Worm (Caenorhabditis elegans) whole organism, L3 larva: ENCODE data around the gene smf-1.

Experiments used
- R02D3.7 ChIP-seq: fragments of 150-350 bp; optimal IDR thresholded peaks from 2 replicates; lab custom pipeline; 2014; ENCODE audit warnings: missing biosample characterization, missing genetic modification characterization
- ZK546.5 ChIP-seq: sonication (generic microtip); optimal IDR thresholded peaks from 2 replicates; lab custom pipeline; 2017; ENCODE audit warnings: missing biosample characterization, missing genetic modification characterization
- aly-2 ChIP-seq: fragments of 150-350 bp; optimal IDR thresholded peaks from 2 replicates; lab custom pipeline; 2014; ENCODE audit warnings: missing biosample characterization, missing genetic modification characterization
- ama-1 ChIP-seq: fragments of 150-350 bp; optimal IDR thresholded peaks from 2 replicates; lab custom pipeline; 2018
- ceh-16 ChIP-seq: sonication (generic microtip); optimal IDR thresholded peaks from 2 replicates; lab custom pipeline; 2017; ENCODE audit warnings: missing biosample characterization, missing genetic modification characterization
- ceh-28 ChIP-seq: fragments of 150-350 bp; optimal IDR thresholded peaks from 2 replicates; lab custom pipeline; 2014; ENCODE audit warnings: missing biosample characterization, missing genetic modification reagents, missing genetic modification characterization
- ceh-82 ChIP-seq: fragments of 150-350 bp; optimal IDR thresholded peaks from 2 replicates; lab custom pipeline; 2014; ENCODE audit warnings: missing biosample characterization, missing genetic modification characterization
- ceh-9 ChIP-seq: sonication (generic microtip); optimal IDR thresholded peaks from 2 replicates; lab custom pipeline; 2018; ENCODE audit warnings: missing biosample characterization, missing genetic modification characterization
- daf-12 ChIP-seq: fragments of 150-350 bp; optimal IDR thresholded peaks from 2 replicates; lab custom pipeline; 2014; ENCODE audit warnings: missing biosample characterization, missing genetic modification reagents, missing genetic modification characterization
- egl-27 ChIP-seq: sonication (generic microtip); optimal IDR thresholded peaks from 4 replicates; lab custom pipeline; 2017; ENCODE audit warnings: missing biosample characterization, missing genetic modification reagents, missing genetic modification characterization
- egl-5 ChIP-seq: fragments of 150-350 bp; optimal IDR thresholded peaks from 2 replicates; lab custom pipeline; 2017; ENCODE audit warnings: missing biosample characterization, missing genetic modification reagents, missing genetic modification characterization, inconsistent platforms
- elt-1 ChIP-seq: fragments of 150-350 bp; optimal IDR thresholded peaks from 2 replicates; lab custom pipeline; 2014; ENCODE audit warnings: missing biosample characterization, missing genetic modification characterization
- elt-2 ChIP-seq: sonication (generic microtip); optimal IDR thresholded peaks from 2 replicates; lab custom pipeline; 2016; ENCODE audit warnings: missing genetic modification reagents, mild to moderate bottlenecking, missing genetic modification characterization, missing compliant biosample characterization
- elt-3 ChIP-seq, 3 experiments: fragments of 150-350 bp in 1 of 3; sonication (generic microtip) in 2 of 3; optimal IDR thresholded peaks; 2 replicates in 2 of 3; 4 replicates in 1 of 3; lab custom pipeline; 2014 to 2017; ENCODE audit warnings: missing biosample characterization in 3 of 3, missing genetic modification characterization in 3 of 3
- eor-1 ChIP-seq, 2 experiments: fragments of 150-350 bp; optimal IDR thresholded peaks; 2 replicates each; lab custom pipeline; 2014 to 2018; ENCODE audit warnings: missing biosample characterization in 2 of 2, missing genetic modification characterization in 2 of 2
- fkh-10 ChIP-seq: sonication (generic microtip); optimal IDR thresholded peaks from 2 replicates; lab custom pipeline; 2017; ENCODE audit warnings: missing biosample characterization, missing genetic modification reagents, missing genetic modification characterization
- fkh-2 ChIP-seq: fragments of 150-350 bp; optimal IDR thresholded peaks from 2 replicates; lab custom pipeline; 2014; ENCODE audit warnings: missing biosample characterization, missing genetic modification reagents, missing genetic modification characterization
- fos-1 ChIP-seq: fragments of 150-350 bp; optimal IDR thresholded peaks from 2 replicates; lab custom pipeline; 2014; ENCODE audit warnings: missing biosample characterization, missing genetic modification characterization
- hmg-11 ChIP-seq: sonication (generic microtip); optimal IDR thresholded peaks from 2 replicates; lab custom pipeline; 2016; ENCODE audit warnings: missing genetic modification characterization, missing compliant biosample characterization
- jun-1 ChIP-seq: fragments of 150-350 bp; optimal IDR thresholded peaks from 2 replicates; lab custom pipeline; 2014; ENCODE audit warnings: missing biosample characterization, missing genetic modification reagents, missing genetic modification characterization
- lin-15B ChIP-seq: fragments of 150-350 bp; optimal IDR thresholded peaks from 2 replicates; lab custom pipeline; 2014; ENCODE audit warnings: missing biosample characterization, missing genetic modification characterization
- lin-39 ChIP-seq: fragments of 150-350 bp; optimal IDR thresholded peaks from 2 replicates; lab custom pipeline; 2018; ENCODE audit warnings: missing biosample characterization, missing genetic modification reagents, missing genetic modification characterization
- lsy-12 ChIP-seq: sonication (generic microtip); optimal IDR thresholded peaks from 2 replicates; lab custom pipeline; 2016; ENCODE audit warnings: mild to moderate bottlenecking, missing genetic modification characterization, missing compliant biosample characterization
- mdl-1 ChIP-seq: fragments of 150-350 bp; optimal IDR thresholded peaks from 2 replicates; lab custom pipeline; 2014; ENCODE audit warnings: missing biosample characterization, missing genetic modification characterization
- mml-1 ChIP-seq: fragments of 150-350 bp; sonication (generic microtip); optimal IDR thresholded peaks from 3 replicates; lab custom pipeline; 2014; ENCODE audit warnings: missing biosample characterization, missing genetic modification characterization
- nfya-1 ChIP-seq: sonication (generic microtip); optimal IDR thresholded peaks from 2 replicates; lab custom pipeline; 2017; ENCODE audit warnings: missing genetic modification characterization, mild to moderate bottlenecking, missing compliant biosample characterization, antibody characterized with exemption, moderate library complexity; ENCODE audit not compliant: insufficient read depth
- nhr-11 ChIP-seq: fragments of 150-350 bp; optimal IDR thresholded peaks from 2 replicates; lab custom pipeline; 2014; ENCODE audit warnings: missing biosample characterization, missing genetic modification characterization
- nhr-12 ChIP-seq: fragments of 150-350 bp; optimal IDR thresholded peaks from 2 replicates; lab custom pipeline; 2014; ENCODE audit warnings: missing biosample characterization, missing genetic modification characterization
- nhr-23 ChIP-seq: fragments of 150-350 bp; optimal IDR thresholded peaks from 2 replicates; lab custom pipeline; 2014; ENCODE audit warnings: missing biosample characterization, missing genetic modification reagents, missing genetic modification characterization
- nhr-237 ChIP-seq: fragments of 150-350 bp; optimal IDR thresholded peaks from 2 replicates; lab custom pipeline; 2014; ENCODE audit warnings: missing biosample characterization, missing genetic modification characterization
- nhr-25 ChIP-seq: sonication (generic microtip); optimal IDR thresholded peaks from 2 replicates; lab custom pipeline; 2017; ENCODE audit warnings: missing biosample characterization, missing genetic modification characterization
- nhr-28 ChIP-seq: fragments of 150-350 bp; optimal IDR thresholded peaks from 2 replicates; lab custom pipeline; 2014; ENCODE audit warnings: missing biosample characterization, missing genetic modification characterization
- nhr-43 ChIP-seq: sonication (generic microtip); optimal IDR thresholded peaks from 2 replicates; lab custom pipeline; 2016; ENCODE audit warnings: mild to moderate bottlenecking, missing genetic modification characterization, missing compliant biosample characterization; ENCODE audit not compliant: poor library complexity, severe bottlenecking
- nhr-67 ChIP-seq: fragments of 150-350 bp; optimal IDR thresholded peaks from 2 replicates; lab custom pipeline; 2014; ENCODE audit warnings: missing biosample characterization, missing genetic modification characterization
- nhr-76 ChIP-seq: fragments of 150-350 bp; sonication (generic microtip); optimal IDR thresholded peaks from 5 replicates; lab custom pipeline; 2014; ENCODE audit warnings: missing biosample characterization, missing genetic modification characterization
- nhr-77 ChIP-seq: fragments of 150-350 bp; optimal IDR thresholded peaks from 2 replicates; lab custom pipeline; 2014; ENCODE audit warnings: missing biosample characterization, missing genetic modification characterization
- pha-4 ChIP-seq: fragments of 150-350 bp; optimal IDR thresholded peaks from 2 replicates; lab custom pipeline; 2014; ENCODE audit warnings: missing biosample characterization, missing genetic modification reagents, missing genetic modification characterization
- pqm-1 ChIP-seq: fragments of 150-350 bp; optimal IDR thresholded peaks from 2 replicates; lab custom pipeline; 2017; ENCODE audit warnings: missing biosample characterization, missing genetic modification characterization, inconsistent platforms
- sea-2 ChIP-seq: fragments of 150-350 bp; sonication (generic microtip); optimal IDR thresholded peaks from 4 replicates; lab custom pipeline; 2014; ENCODE audit warnings: missing biosample characterization, missing genetic modification reagents, missing genetic modification characterization
- skn-1 ChIP-seq: fragments of 150-350 bp; optimal IDR thresholded peaks from 2 replicates; lab custom pipeline; 2014; ENCODE audit warnings: missing biosample characterization, missing genetic modification characterization
- snpc-4 ChIP-seq: fragments of 150-350 bp; optimal IDR thresholded peaks from 2 replicates; lab custom pipeline; 2014; ENCODE audit warnings: missing biosample characterization, missing genetic modification characterization
- tbx-2 ChIP-seq: sonication (generic microtip); optimal IDR thresholded peaks from 2 replicates; lab custom pipeline; 2016; ENCODE audit warnings: mild to moderate bottlenecking, missing genetic modification characterization, missing compliant biosample characterization
- unc-39 ChIP-seq: sonication (generic microtip); optimal IDR thresholded peaks from 4 replicates; lab custom pipeline; 2017; ENCODE audit warnings: missing biosample characterization, missing genetic modification characterization
- unc-62 ChIP-seq: fragments of 150-350 bp; sonication (generic microtip); optimal IDR thresholded peaks from 4 replicates; lab custom pipeline; 2014; ENCODE audit warnings: missing biosample characterization, missing genetic modification reagents, missing genetic modification characterization
- zag-1 ChIP-seq: fragments of 150-350 bp; optimal IDR thresholded peaks from 2 replicates; lab custom pipeline; 2014; ENCODE audit warnings: missing biosample characterization, missing genetic modification characterization
- ztf-11 ChIP-seq: fragments of 150-350 bp; optimal IDR thresholded peaks from 2 replicates; lab custom pipeline; 2014; ENCODE audit warnings: missing biosample characterization, missing genetic modification characterization
- ztf-4 ChIP-seq: fragments of 150-350 bp; optimal IDR thresholded peaks from 2 replicates; lab custom pipeline; 2014; ENCODE audit warnings: missing biosample characterization, missing genetic modification characterization

smf-1 gene

ce11 chrX:6743344-6743743 lies 20.5 kb upstream of the smf-1 start:
- TF ChIP-seq ama-1 (lab: Kevin White, UChicago) (peak; percentile 91), R02D3.7 (tag; lab: Kevin White, UChicago) (no peak)

ce11 chrX:6742891-6743290 lies 20.0 kb upstream of the smf-1 start:
- TF ChIP-seq ceh-16 (no peak), lin-39 (tag; lab: Kevin White, UChicago) (no peak), skn-1 (no peak), nhr-77 (no peak), mml-1 (tag; lab: Kevin White, UChicago) (peak; percentile 86), elt-3 (tag; optimal IDR thresholded peaks at IDR 0.05; lab: Kevin White, UChicago) (peak in 1 of 3 experiments; percentile 33), daf-12 (tag; lab: Kevin White, UChicago) (no peak), ZK546.5 (tag; lab: Kevin White, UChicago) (no peak), R02D3.7 (tag; lab: Kevin White, UChicago) (no peak), lin-15B (tag; lab: Kevin White, UChicago) (no peak), nhr-76 (no peak), pqm-1 (peak; percentile 60), hmg-11 (no peak), fkh-10 (GFP tag; lab: Kevin White, UChicago) (no peak), unc-39 (no peak), elt-1 (tag; lab: Kevin White, UChicago) (no peak), fos-1 (tag; lab: Kevin White, UChicago) (no peak), pha-4 (tag; lab: Kevin White, UChicago) (peak; percentile 75), nhr-11 (tag; lab: Kevin White, UChicago) (no peak), nhr-23 (peak; percentile 69), nhr-12 (no peak), jun-1 (peak; percentile 84), sea-2 (GFP tag; lab: Kevin White, UChicago) (no peak), elt-2 (tag; lab: Kevin White, UChicago) (peak; percentile 61), snpc-4 (tag; lab: Kevin White, UChicago) (no peak), ceh-28 (tag; lab: Kevin White, UChicago) (no peak), ceh-82 (tag; lab: Kevin White, UChicago) (no peak), lsy-12 (tag; lab: Kevin White, UChicago) (no peak), ztf-11 (no peak), tbx-2 (tag; lab: Kevin White, UChicago) (no peak), nhr-237 (no peak), ztf-4 (tag; lab: Kevin White, UChicago) (no peak), fkh-2 (tag; lab: Kevin White, UChicago) (no peak), nhr-67 (tag; lab: Kevin White, UChicago) (no peak), ama-1 (lab: Kevin White, UChicago) (peak; percentile 74), unc-62 (no peak), egl-27 (tag; lab: Kevin White, UChicago) (peak; percentile 74), ceh-9 (no peak), aly-2 (no peak), nhr-28 (tag; lab: Kevin White, UChicago) (no peak), zag-1 (tag; lab: Kevin White, UChicago) (no peak), egl-5 (tag; lab: Kevin White, UChicago) (no peak), nhr-43 (tag; lab: Kevin White, UChicago) (no peak), eor-1 (tag; optimal IDR thresholded peaks at IDR 0.05; lab: Kevin White, UChicago) (no peak), mdl-1 (tag; lab: Kevin White, UChicago) (peak; percentile 100), nfya-1 (peak; percentile 68), nhr-25 (peak; percentile 78)
